Fruit fly (Drosophila melanogaster): Measurements from ENCODE around the gene ppk10.
A peak's percentile ranks its signal among the peaks of the same experiment; 100 is the strongest.

Gene ppk10

DNA sequence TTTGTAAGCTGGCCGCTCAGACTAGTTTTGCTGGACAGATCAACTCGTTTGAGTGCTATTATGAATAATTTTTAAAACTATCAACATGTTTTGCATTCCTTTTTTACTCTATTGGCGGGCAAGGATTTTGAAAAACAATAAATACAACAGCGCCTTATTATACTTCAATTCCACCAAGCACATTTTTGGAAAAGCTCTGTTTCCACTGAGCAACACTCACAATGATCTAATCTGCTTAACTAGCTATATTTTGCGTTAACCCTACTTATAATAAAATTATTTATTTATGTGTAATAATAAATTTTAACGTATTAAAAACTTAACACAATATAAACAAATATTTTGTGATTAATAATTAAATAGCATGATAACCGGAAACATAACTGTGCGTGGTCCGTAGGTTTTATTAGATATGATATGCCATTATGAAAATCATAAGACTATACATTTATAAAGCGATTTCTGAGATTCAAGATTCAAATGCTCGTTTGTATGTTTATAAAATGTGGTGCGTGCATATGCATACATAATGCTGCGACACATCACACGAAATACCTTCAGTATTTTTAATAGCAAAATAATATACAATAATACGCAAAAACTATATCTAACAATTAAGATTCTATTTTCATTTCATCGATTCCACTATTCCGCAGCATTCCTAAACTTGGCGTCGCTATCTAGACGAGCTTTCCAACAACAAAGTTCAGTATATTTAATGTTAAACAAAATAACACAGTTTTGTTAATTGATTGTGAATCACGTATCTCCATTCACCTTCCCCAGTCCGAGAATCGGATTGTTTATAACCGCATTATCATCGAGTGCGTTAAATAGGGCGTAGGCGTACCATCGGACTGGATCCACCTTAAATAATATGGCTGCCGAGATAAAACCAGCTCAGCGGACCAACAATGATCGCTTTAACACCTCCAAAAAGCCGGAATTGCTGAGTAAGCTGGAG is 29.3 kb downstream of the ppk10 start, which contains the start of the genes pie and Wdfy2:
TSS of gene pie (minus strand) at position 138 of the 964 bp plus-strand sequence.
TSS of gene Wdfy2 (plus strand) at position 649 of the 964 bp plus-strand sequence.
- TF ChIP-seq CG8478 (optimal IDR thresholded peaks at IDR 0.05) (no peak), CTCF (optimal IDR thresholded peaks at IDR 0.05) (no peak)

DNA sequence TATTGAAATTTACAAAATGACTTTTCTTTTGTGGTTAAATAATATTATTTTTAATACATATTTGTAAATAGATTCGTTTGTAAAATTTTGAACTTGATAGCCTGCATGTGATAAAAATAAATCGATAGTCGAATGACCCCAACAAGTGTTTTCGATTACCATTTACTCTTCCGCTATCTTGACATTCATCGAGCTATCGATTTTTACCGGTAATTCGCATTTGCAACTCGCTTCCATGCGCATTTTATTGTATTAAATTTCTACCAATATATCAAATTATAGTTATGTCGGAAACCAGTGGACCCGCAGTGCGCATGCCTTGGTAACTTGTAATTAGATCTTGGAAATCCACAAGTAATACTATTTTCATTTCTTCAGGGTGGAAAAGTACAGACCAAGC is 33.2 kb downstream of the ppk10 start, which contains the start of gene RfC3:
TSS of gene RfC3 (plus strand) at position 210 of the 400 bp plus-strand sequence.
- TF ChIP-seq CG8478 (optimal IDR thresholded peaks at IDR 0.05) (no peak), CTCF (optimal IDR thresholded peaks at IDR 0.05) (no peak)

DNA sequence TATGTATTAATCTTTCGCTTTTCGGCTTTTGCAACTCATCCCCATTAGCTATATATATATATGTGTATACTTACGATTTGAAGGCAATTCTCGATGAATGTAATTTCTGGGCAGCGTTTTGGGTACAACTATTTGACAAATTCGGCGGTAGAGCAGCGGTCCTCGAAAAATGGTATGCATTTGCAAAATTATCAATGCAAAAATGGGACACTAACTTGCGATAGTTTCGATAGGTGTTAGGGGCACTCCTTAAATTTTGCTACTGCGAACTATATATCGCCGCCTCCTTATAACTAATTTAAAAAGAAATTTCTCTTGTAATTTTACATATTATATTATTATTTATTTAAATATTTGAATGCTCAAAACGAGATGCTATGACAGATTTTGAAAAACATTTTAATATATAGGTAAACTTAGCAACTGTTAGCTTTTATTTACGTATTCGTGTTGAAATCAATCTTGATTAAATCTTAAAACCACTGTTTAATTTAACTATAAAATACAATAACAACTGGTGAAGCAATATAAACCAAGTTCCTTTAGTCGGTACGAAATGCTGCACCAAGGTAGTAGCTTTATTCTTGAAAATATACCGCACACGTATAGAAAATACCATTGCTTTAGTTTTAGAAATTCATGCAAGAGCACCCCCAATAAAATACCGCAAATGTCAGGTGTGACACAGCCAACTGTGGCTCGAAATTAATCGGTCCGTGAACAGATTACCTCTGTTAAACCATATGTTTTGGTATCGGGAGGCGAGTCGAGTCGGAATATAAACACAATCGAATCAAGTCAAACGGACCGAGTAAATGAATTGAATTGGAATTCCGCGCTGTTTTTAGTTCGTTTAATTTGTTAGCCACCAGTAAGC is 38.7 kb downstream of the ppk10 start, which contains the start of the genes CG5355 and Klp31E:
TSS of gene CG5355 (minus strand) at position 213 of the 877 bp plus-strand sequence.
TSS of gene Klp31E (plus strand) at position 767 of the 877 bp plus-strand sequence.
- TF ChIP-seq CG8478 (optimal IDR thresholded peaks at IDR 0.05) (no peak), CTCF (optimal IDR thresholded peaks at IDR 0.05) (no peak)

DNA sequence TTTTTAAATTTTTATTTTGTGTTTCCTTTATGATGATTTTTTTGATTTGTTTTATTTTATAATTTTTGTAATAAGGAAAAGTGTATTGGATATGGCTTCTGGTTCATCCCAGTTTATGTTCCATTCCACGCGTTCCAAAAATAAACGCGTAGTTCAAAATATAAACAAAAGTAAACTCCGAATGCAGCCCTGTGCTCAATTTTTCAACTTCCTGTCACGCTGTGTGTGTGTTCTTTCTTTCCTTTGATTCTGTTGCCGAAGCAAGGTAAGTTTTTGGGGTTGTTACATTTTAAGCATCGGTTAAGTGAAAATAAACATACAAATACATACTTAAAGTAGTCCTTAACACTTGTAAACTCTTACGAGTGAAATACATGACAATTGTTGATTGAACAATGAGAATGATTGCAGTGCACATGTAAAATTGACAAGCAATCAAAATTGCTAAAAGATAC is 44.0 kb downstream of the ppk10 start, which contains the start of the genes Ip259 and RpS27A:
TSS of gene Ip259 (plus strand) at position 231 of the 455 bp plus-strand sequence.
TSS of gene RpS27A (plus strand) at position 231 of the 455 bp plus-strand sequence.
- TF ChIP-seq CTCF (optimal IDR thresholded peaks at IDR 0.05) (peak in 1 of 2 experiments; percentile 11), CG8478 (optimal IDR thresholded peaks at IDR 0.05) (no peak)

DNA sequence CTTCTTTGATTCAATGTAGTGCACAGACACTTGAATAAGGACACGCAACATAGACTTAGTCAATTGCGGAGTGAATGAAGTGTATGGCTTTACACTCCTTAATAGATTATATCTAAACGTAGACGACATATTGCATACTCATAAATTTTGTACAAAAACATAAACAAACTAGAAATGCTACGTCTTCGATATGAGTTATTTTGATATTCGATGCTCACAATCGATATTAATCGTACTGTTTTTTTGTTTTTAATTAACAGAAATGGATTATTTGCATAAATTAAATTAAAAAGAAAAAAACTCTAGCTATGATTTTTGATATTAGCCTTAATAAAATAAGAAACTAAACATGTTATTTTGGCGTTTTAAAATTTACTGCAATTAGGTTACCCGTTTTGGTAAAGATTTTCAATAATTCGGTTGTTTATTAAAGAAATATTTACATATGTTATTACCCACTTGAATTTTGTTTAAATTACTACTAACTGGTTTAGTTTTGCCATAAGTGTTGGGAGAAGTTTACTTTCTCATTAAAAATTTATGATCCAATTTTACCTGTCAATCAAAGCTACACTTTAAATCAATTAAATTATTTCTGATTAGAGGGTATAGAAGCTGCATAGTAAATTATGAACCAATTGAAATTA is 47.1 kb downstream of the ppk10 start, which contains the start of the genes CG17768, LSm-4 and Ir31a:
TSS of gene CG17768 (minus strand) at position 196 of the 647 bp plus-strand sequence.
TSS of gene LSm-4 (minus strand) at position 196 of the 647 bp plus-strand sequence.
TSS of gene Ir31a (plus strand) at position 558 of the 647 bp plus-strand sequence.
- TF ChIP-seq CTCF (optimal IDR thresholded peaks at IDR 0.05) = no peak
- no peak for TF ChIP-seq CG8478 (optimal IDR thresholded peaks at IDR 0.05)

DNA sequence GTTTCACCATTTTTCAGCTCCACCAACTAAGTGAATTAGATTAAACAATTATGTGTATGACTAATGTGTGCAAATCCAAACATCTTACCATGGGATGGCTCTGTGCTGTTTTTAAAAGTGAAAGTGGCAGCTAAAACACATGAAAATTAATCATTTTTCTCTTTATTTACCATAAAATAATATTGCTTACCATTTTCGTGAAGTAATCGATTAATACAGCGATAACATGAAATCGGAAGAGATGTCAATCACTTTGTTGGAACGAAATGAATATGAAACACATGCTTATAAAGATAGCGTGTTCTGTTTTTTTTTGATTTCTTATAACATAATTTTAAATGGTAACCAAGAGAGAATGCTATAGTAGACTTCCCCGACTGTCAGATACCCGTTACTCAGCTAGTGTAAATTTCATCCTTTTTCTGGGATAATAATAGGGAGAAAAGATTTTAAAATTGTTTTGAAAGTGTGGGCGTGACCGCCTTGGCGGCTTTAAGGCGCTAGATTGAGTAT is 48.3 kb downstream of the ppk10 start:
- TF ChIP-seq CG8478 (optimal IDR thresholded peaks at IDR 0.05) (no peak), CTCF (optimal IDR thresholded peaks at IDR 0.05) (no peak)

Measured in S2 (cell line).